Fruit fly (Drosophila melanogaster) whole organism, embryonic: ENCODE results near the gene CG8861.

Experiments used
- Antp ChIP-seq: fragments of 200-800 bp; sonication (Bioruptor generic); optimal IDR thresholded peaks from 3 replicates; lab custom pipeline; 2016; ENCODE audit warnings: missing biosample characterization, missing genetic modification characterization
- Atf-2 ChIP-seq: fragments of 200-800 bp; sonication (Bioruptor generic); optimal IDR thresholded peaks from 2 replicates; lab custom pipeline; 2016; ENCODE audit warnings: missing biosample characterization, missing genetic modification characterization
- B-H1 ChIP-seq: fragments of 200-800 bp; sonication (Bioruptor generic); IDR thresholded peaks from 3 replicates; pipeline ENCODE4 v1.3.6; 2022; ENCODE audit warnings: missing biosample characterization, missing genetic modification characterization
- Bdp1 ChIP-seq: fragments of 200-800 bp; sonication (Bioruptor generic); optimal IDR thresholded peaks from 3 replicates; lab custom pipeline; 2016; ENCODE audit warnings: missing biosample characterization, missing genetic modification characterization
- CG10321 ChIP-seq: fragments of 200-800 bp; sonication (Bioruptor generic); IDR thresholded peaks from 2 replicates; pipeline ENCODE4 v1.3.6; 2022; ENCODE audit warnings: missing biosample characterization, missing genetic modification characterization
- CG10654 ChIP-seq: fragments of 200-800 bp; sonication (Bioruptor generic); optimal IDR thresholded peaks from 2 replicates; lab custom pipeline; 2016; ENCODE audit warnings: missing biosample characterization, missing genetic modification characterization
- CG10979 ChIP-seq: fragments of 200-800 bp; sonication (Bioruptor generic); optimal IDR thresholded peaks from 2 replicates; lab custom pipeline; 2018; ENCODE audit warnings: missing biosample characterization, mild to moderate bottlenecking, missing genetic modification characterization, moderate library complexity
- CG12391 ChIP-seq: fragments of 200-800 bp; sonication (Bioruptor generic); optimal IDR thresholded peaks from 3 replicates; lab custom pipeline; 2018; ENCODE audit warnings: missing biosample characterization, mild to moderate bottlenecking, missing genetic modification characterization, moderate library complexity
- CG13894 ChIP-seq: fragments of 200-800 bp; sonication (Bioruptor generic); optimal IDR thresholded peaks from 3 replicates; lab custom pipeline; 2018; ENCODE audit warnings: missing biosample characterization, mild to moderate bottlenecking, missing genetic modification characterization, moderate library complexity
- CG14050 ChIP-seq: fragments of 200-800 bp; sonication (Bioruptor generic); IDR thresholded peaks from 3 replicates; pipeline ENCODE4 v1.3.6; 2022; ENCODE audit warnings: missing biosample characterization, missing genetic modification characterization
- CG15514 ChIP-seq: fragments of 200-800 bp; sonication (Bioruptor generic); optimal IDR thresholded peaks from 3 replicates; lab custom pipeline; 2017; ENCODE audit warnings: missing biosample characterization, missing genetic modification characterization, mild to moderate bottlenecking, moderate library complexity, missing genetic modification reagents
- CG16863 ChIP-seq: fragments of 200-800 bp; sonication (Bioruptor generic); optimal IDR thresholded peaks from 3 replicates; lab custom pipeline; 2016; ENCODE audit warnings: missing biosample characterization, missing genetic modification characterization
- CG17829 ChIP-seq: fragments of 200-800 bp; optimal IDR thresholded peaks from 2 replicates; lab custom pipeline; 2019; ENCODE audit warnings: missing biosample characterization, mild to moderate bottlenecking, missing genetic modification characterization, moderate library complexity
- CG2116 ChIP-seq: fragments of 200-800 bp; sonication (Bioruptor generic); optimal IDR thresholded peaks from 3 replicates; lab custom pipeline; 2018; ENCODE audit warnings: missing biosample characterization, mild to moderate bottlenecking, missing genetic modification characterization
- CG2129 ChIP-seq: fragments of 200-800 bp; sonication (Bioruptor generic); IDR thresholded peaks from 2 replicates; pipeline ENCODE4 v1.3.6; 2022; ENCODE audit warnings: missing biosample characterization, missing genetic modification characterization; ENCODE audit not compliant: partially characterized antibody
- CG3281 ChIP-seq: fragments of 200-800 bp; sonication (Bioruptor generic); optimal IDR thresholded peaks from 3 replicates; lab custom pipeline; 2017; ENCODE audit warnings: missing biosample characterization, mild to moderate bottlenecking, missing genetic modification characterization
- CG4404 ChIP-seq: fragments of 200-800 bp; sonication (Bioruptor generic); IDR thresholded peaks from 2 replicates; pipeline ENCODE4 v1.3.6; 2022; ENCODE audit warnings: missing biosample characterization, missing genetic modification characterization
- CG7745 ChIP-seq: fragments of 200-800 bp; sonication (Bioruptor generic); optimal IDR thresholded peaks from 2 replicates; lab custom pipeline; 2018; ENCODE audit warnings: missing biosample characterization, mild to moderate bottlenecking, missing genetic modification characterization, moderate library complexity
- CHES-1-like ChIP-seq: fragments of 200-800 bp; sonication (Bioruptor generic); optimal IDR thresholded peaks from 2 replicates; lab custom pipeline; 2016; ENCODE audit warnings: missing biosample characterization, missing genetic modification characterization
- D19A ChIP-seq: fragments of 200-800 bp; optimal IDR thresholded peaks from 3 replicates; lab custom pipeline; 2019; ENCODE audit warnings: missing biosample characterization, mild to moderate bottlenecking, missing genetic modification characterization, moderate library complexity
- D19B ChIP-seq: fragments of 200-800 bp; sonication (Bioruptor generic); optimal IDR thresholded peaks from 2 replicates; lab custom pipeline; 2017; ENCODE audit warnings: missing biosample characterization, mild to moderate bottlenecking, missing genetic modification characterization
- E2f2 ChIP-seq: fragments of 200-800 bp; sonication (Bioruptor generic); IDR thresholded peaks from 2 replicates; pipeline ENCODE4 v1.3.6; 2022; ENCODE audit warnings: missing biosample characterization, missing genetic modification characterization
- Ets97D ChIP-seq: fragments of 200-800 bp; sonication (Bioruptor generic); optimal IDR thresholded peaks from 3 replicates; lab custom pipeline; 2016; ENCODE audit warnings: missing biosample characterization, missing genetic modification characterization
- Fer1 ChIP-seq: fragments of 200-800 bp; sonication (Bioruptor generic); optimal IDR thresholded peaks from 2 replicates; lab custom pipeline; 2017; ENCODE audit warnings: missing biosample characterization, mild to moderate bottlenecking, missing genetic modification characterization
- H2.0 ChIP-seq: fragments of 200-800 bp; sonication (Bioruptor generic); IDR thresholded peaks from 2 replicates; pipeline ENCODE4 v1.3.6; 2022; ENCODE audit warnings: missing biosample characterization, missing genetic modification characterization
- Meics ChIP-seq: fragments of 200-800 bp; sonication (Bioruptor generic); optimal IDR thresholded peaks from 2 replicates; lab custom pipeline; 2017; ENCODE audit warnings: missing biosample characterization, mild to moderate bottlenecking, missing genetic modification characterization
- Myb ChIP-seq: fragments of 200-800 bp; sonication (Bioruptor generic); optimal IDR thresholded peaks from 2 replicates; lab custom pipeline; 2016; ENCODE audit warnings: missing biosample characterization, missing genetic modification characterization
- NC2α ChIP-seq: fragments of 200-800 bp; sonication (Bioruptor generic); optimal IDR thresholded peaks from 2 replicates; lab custom pipeline; 2016; ENCODE audit warnings: missing biosample characterization, missing genetic modification characterization
- NK7.1 ChIP-seq: fragments of 200-800 bp; sonication (Bioruptor generic); optimal IDR thresholded peaks from 3 replicates; lab custom pipeline; 2016; ENCODE audit warnings: missing biosample characterization, missing genetic modification characterization
- Nf-YA ChIP-seq: fragments of 200-800 bp; sonication (Bioruptor generic); IDR thresholded peaks from 2 replicates; pipeline ENCODE4 v1.3.6; 2022; ENCODE audit warnings: missing biosample characterization, missing genetic modification characterization
- Nf-YB ChIP-seq: fragments of 200-800 bp; sonication (Bioruptor generic); optimal IDR thresholded peaks from 3 replicates; lab custom pipeline; 2019; ENCODE audit warnings: missing biosample characterization, mild to moderate bottlenecking, missing genetic modification characterization, moderate library complexity
- Stat92E ChIP-seq, 3 experiments: fragments of >200 bp in 2 of 3; fragments of 200-800 bp in 1 of 3; sonication (Bioruptor generic) in 1 of 3; optimal IDR thresholded peaks; 2 replicates each; lab custom pipeline; 2017 to 2019; ENCODE audit warnings: missing biosample characterization in 3 of 3, missing genetic modification characterization in 3 of 3, mild to moderate bottlenecking in 1 of 3, moderate library complexity in 1 of 3
- bowl ChIP-seq: fragments of 200-800 bp; sonication (Bioruptor generic); IDR thresholded peaks from 2 replicates; pipeline ENCODE4 v1.3.6; 2022; ENCODE audit warnings: missing biosample characterization, missing genetic modification characterization
- croc ChIP-seq: fragments of 200-800 bp; sonication (Bioruptor generic); conservative IDR thresholded peaks from 3 replicates; pipeline ENCODE4 v1.3.6; 2022; ENCODE audit warnings: missing biosample characterization, missing genetic modification characterization
- dan ChIP-seq: fragments of 200-800 bp; sonication (Bioruptor generic); IDR thresholded peaks from 2 replicates; pipeline ENCODE4 v1.3.6; 2022; ENCODE audit warnings: missing biosample characterization, missing genetic modification characterization
- ewg ChIP-seq: fragments of 200-800 bp; sonication (Bioruptor generic); optimal IDR thresholded peaks from 3 replicates; lab custom pipeline; 2017; ENCODE audit warnings: mild to moderate bottlenecking, missing biosample characterization, missing genetic modification reagents, missing genetic modification characterization
- grn ChIP-seq: fragments of 200-800 bp; sonication (Bioruptor generic); optimal IDR thresholded peaks from 3 replicates; lab custom pipeline; 2017; ENCODE audit warnings: missing biosample characterization, missing genetic modification characterization
- gsb-n ChIP-seq: fragments of 200-800 bp; sonication (Bioruptor generic); optimal IDR thresholded peaks from 3 replicates; lab custom pipeline; 2018; ENCODE audit warnings: missing biosample characterization, mild to moderate bottlenecking, missing genetic modification characterization
- otp ChIP-seq: fragments of 200-800 bp; sonication (Bioruptor generic); IDR thresholded peaks from 3 replicates; pipeline ENCODE4, ENCODE4 v1.3.6; 2022; ENCODE audit warnings: missing biosample characterization, missing genetic modification characterization
- p53 ChIP-seq: fragments of 200-800 bp; sonication (Bioruptor generic); optimal IDR thresholded peaks from 2 replicates; lab custom pipeline; 2016; ENCODE audit warnings: missing biosample characterization, missing genetic modification characterization
- pfk ChIP-seq: fragments of 200-800 bp; sonication (Bioruptor generic); optimal IDR thresholded peaks from 2 replicates; lab custom pipeline; 2018; ENCODE audit warnings: missing biosample characterization, mild to moderate bottlenecking, missing genetic modification characterization, moderate library complexity
- prd ChIP-seq, 3 experiments: fragments of >200 bp in 2 of 3; fragments of 200-800 bp in 1 of 3; sonication (Bioruptor generic) in 1 of 3; optimal IDR thresholded peaks in 2 of 3; IDR thresholded peaks in 1 of 3; 2 replicates in 2 of 3; 3 replicates in 1 of 3; pipeline versions ENCODE4 v1.3.6 to Lab custom; 2017 to 2022; ENCODE audit warnings: missing biosample characterization in 1 of 3, missing genetic modification characterization in 1 of 3
- ranshi ChIP-seq: fragments of 200-800 bp; sonication (Bioruptor generic); IDR thresholded peaks from 2 replicates; pipeline ENCODE4 v1.3.6; 2022; ENCODE audit warnings: missing biosample characterization, missing genetic modification characterization
- row ChIP-seq: fragments of 200-800 bp; sonication (Bioruptor generic); IDR thresholded peaks from 3 replicates; pipeline ENCODE4 v1.3.6; 2022; ENCODE audit warnings: missing biosample characterization, missing genetic modification characterization
- ttk ChIP-seq: fragments of 200-800 bp; sonication (Bioruptor generic); IDR thresholded peaks from 2 replicates; pipeline ENCODE4 v2.1.2; 2022; ENCODE audit warnings: missing biosample characterization, missing genetic modification characterization
- tup ChIP-seq: fragments of 200-800 bp; sonication (Bioruptor generic); optimal IDR thresholded peaks from 2 replicates; lab custom pipeline; 2016; ENCODE audit warnings: missing biosample characterization, mild to moderate bottlenecking, missing genetic modification characterization, moderate library complexity
- twi ChIP-seq: fragments of 200-800 bp; optimal IDR thresholded peaks from 2 replicates; lab custom pipeline; 2019; ENCODE audit warnings: missing biosample characterization, mild to moderate bottlenecking, missing genetic modification characterization, moderate library complexity
- vvl ChIP-seq: fragments of 200-800 bp; sonication (Bioruptor generic); IDR thresholded peaks from 2 replicates; pipeline ENCODE4 v1.3.6; 2022; ENCODE audit warnings: missing biosample characterization, missing genetic modification characterization

The CG8861 gene

DNA sequence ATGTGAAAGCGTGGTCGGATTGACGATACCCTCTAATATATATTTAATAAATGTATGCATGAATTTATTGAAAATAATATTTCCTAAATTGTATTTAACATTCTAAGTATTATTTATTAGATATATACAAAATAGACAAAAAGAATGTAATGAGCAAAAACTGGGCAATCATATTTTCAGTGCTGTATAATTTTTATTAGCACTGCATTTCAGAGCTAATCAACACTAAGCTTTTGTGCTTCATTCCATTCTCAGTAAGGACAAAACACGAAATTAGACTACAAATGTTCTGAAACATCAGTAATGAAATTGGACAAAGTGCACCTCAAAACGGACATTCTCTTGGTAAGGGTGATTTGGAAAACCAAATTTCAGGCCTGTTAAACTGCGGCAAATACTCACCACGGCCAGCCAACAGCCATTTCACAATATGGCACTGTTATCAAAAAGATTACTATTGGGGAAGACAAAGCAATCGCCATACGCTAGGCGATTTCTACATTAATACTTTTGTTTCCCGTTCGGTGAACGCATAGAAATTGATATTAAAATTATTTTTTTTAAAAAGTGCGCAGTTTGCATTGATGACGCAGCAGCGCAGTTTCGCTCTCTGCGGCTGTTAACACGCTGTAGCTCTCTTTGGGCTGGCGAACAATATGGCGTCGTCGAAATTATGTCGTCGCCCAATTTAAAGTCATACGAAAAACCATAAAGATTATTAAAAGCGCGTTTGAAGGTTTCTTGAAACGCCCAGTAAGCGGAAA lies 12.3 kb upstream of the CG8861 start (continued):
- TF ChIP-seq p53 (GFP tag; lab: Kevin White, UChicago): peak; percentile 33
- peak; percentile 76 for TF ChIP-seq H2.0 (GFP tag; lab: Robert Waterston, UW)
- TF ChIP-seq bowl: peak; percentile 27; the same call in 1 of the 2 replicates
- TF ChIP-seq twi (tag; lab: Kevin White, UChicago): peak; percentile 83
- TF ChIP-seq ttk (GFP tag; lab: Robert Waterston, UW): peak; percentile 62
- TF ChIP-seq CG4404: peak; percentile 79
- TF ChIP-seq grn (GFP tag; lab: Kevin White, UChicago): no peak
- peak; percentile 88 for TF ChIP-seq CG13894 (tag; lab: Kevin White, UChicago)
- no peak for TF ChIP-seq NK7.1
- peak; percentile 82 for TF ChIP-seq Nf-YB (GFP tag; lab: Kevin White, UChicago)
- peak; percentile 68 for TF ChIP-seq CG16863 (GFP tag; lab: Kevin White, UChicago)
- TF ChIP-seq Nf-YA (GFP tag; lab: Robert Waterston, UW): peak; percentile 41; the same call in 1 of the 2 replicates
- peak; percentile 53 for TF ChIP-seq Bdp1 (GFP tag; lab: Kevin White, UChicago)
- TF ChIP-seq CG10321: peak; percentile 67
- peak; percentile 58; the same call in 1 of the 2 replicates for TF ChIP-seq E2f2
- TF ChIP-seq row (GFP tag; lab: Robert Waterston, UW): peak; percentile 95
- TF ChIP-seq CG14050: peak; percentile 59
- TF ChIP-seq CG3281 (GFP tag; lab: Kevin White, UChicago): peak; percentile 95
- TF ChIP-seq B-H1: peak; percentile 55; the same call in 2 of the 3 replicates
- no peak for TF ChIP-seq otp (GFP tag; lab: Robert Waterston, UW)
- TF ChIP-seq ewg: peak; percentile 83
- TF ChIP-seq CG10654 (GFP tag; lab: Kevin White, UChicago): peak; percentile 83
- TF ChIP-seq NC2α (GFP tag; lab: Kevin White, UChicago): no peak
- TF ChIP-seq Meics (GFP tag; lab: Kevin White, UChicago): peak; percentile 95
- TF ChIP-seq Stat92E (GFP tag; optimal IDR thresholded peaks at IDR 0.05; lab: Kevin White, UChicago): no peak
- peak; percentile 75 for TF ChIP-seq tup
- peak; percentile 53 for TF ChIP-seq Atf-2 (GFP tag; lab: Kevin White, UChicago)
- peak; percentile 60 for TF ChIP-seq croc (GFP tag; lab: Robert Waterston, UW)
- TF ChIP-seq D19B (GFP tag; lab: Kevin White, UChicago): peak; percentile 96
- peak; percentile 91 for TF ChIP-seq CG10979
- no peak for TF ChIP-seq CG2129 (GFP tag; lab: Robert Waterston, UW)
- no peak for TF ChIP-seq dan (GFP tag; lab: Robert Waterston, UW)
- peak; percentile 14 for TF ChIP-seq Ets97D (GFP tag; lab: Kevin White, UChicago)
- TF ChIP-seq pfk (GFP tag; lab: Kevin White, UChicago): no peak
- TF ChIP-seq ranshi: 0 out of 2 replicates have a peak, but pooled peaks have one; percentile 71
- peak; percentile 74 for TF ChIP-seq Antp (GFP tag; lab: Kevin White, UChicago)
- no peak for TF ChIP-seq prd (optimal IDR thresholded peaks at IDR 0.05; lab: Kevin White, UChicago)
- TF ChIP-seq prd (GFP tag; IDR thresholded peaks at IDR 0.05; lab: Robert Waterston, UW): peak; percentile 85
- no peak for TF ChIP-seq CG7745 (tag; lab: Kevin White, UChicago)
- TF ChIP-seq Fer1 (GFP tag; lab: Kevin White, UChicago): peak; percentile 88
- TF ChIP-seq gsb-n: peak; percentile 83
- peak; percentile 20 for TF ChIP-seq CG2116 (GFP tag; lab: Kevin White, UChicago)
- TF ChIP-seq Myb (GFP tag; lab: Kevin White, UChicago): peak; percentile 51
- TF ChIP-seq CG17829 (tag; lab: Kevin White, UChicago): peak; percentile 93
- peak; percentile 86 for TF ChIP-seq vvl (GFP tag; lab: Robert Waterston, UW)
- TF ChIP-seq CG15514 (GFP tag; lab: Kevin White, UChicago): peak; percentile 76
- TF ChIP-seq CG12391 (tag; lab: Kevin White, UChicago): peak; percentile 94
- TF ChIP-seq D19A (tag; lab: Kevin White, UChicago): peak; percentile 98
- TF ChIP-seq CHES-1-like (GFP tag; lab: Kevin White, UChicago): peak; percentile 61
